Fruit fly (Drosophila melanogaster) whole organism, wandering third instar larva: Measurements from ENCODE around the gene CenB1A.
A peak's percentile ranks its signal among the peaks of the same experiment; 100 is the strongest.

Experiments
- Abd-B ChIP-seq: fragments of >200 bp; optimal IDR thresholded peaks from 2 replicates; lab custom pipeline; 2017; ENCODE audit warnings: missing biosample characterization, missing genetic modification characterization
- CG32264 ChIP-seq: fragments of 200-800 bp; sonication (Bioruptor generic); optimal IDR thresholded peaks from 2 replicates; lab custom pipeline; 2016; ENCODE audit warnings: missing biosample characterization, missing genetic modification characterization
- CG9705 ChIP-seq: fragments of 200-800 bp; sonication (Bioruptor generic); optimal IDR thresholded peaks from 2 replicates; lab custom pipeline; 2018; ENCODE audit warnings: missing biosample characterization, mild to moderate bottlenecking, missing genetic modification characterization
- CrebA ChIP-seq: fragments of 200-800 bp; sonication (Bioruptor generic); optimal IDR thresholded peaks from 2 replicates; lab custom pipeline; 2016; ENCODE audit warnings: missing biosample characterization, mild to moderate bottlenecking, missing genetic modification characterization, borderline replicate concordance
- Dfd ChIP-seq: fragments of >200 bp; optimal IDR thresholded peaks from 2 replicates; lab custom pipeline; 2017; ENCODE audit warnings: missing biosample characterization, missing genetic modification characterization
- Dif ChIP-seq: fragments of 200-275, 200-300 bp; sonication (Bioruptor generic); optimal IDR thresholded peaks from 2 replicates; lab custom pipeline; 2018; ENCODE audit warnings: missing biosample characterization, missing genetic modification characterization; ENCODE audit not compliant: partially characterized antibody
- GATAd ChIP-seq: sonication (Bioruptor generic); optimal IDR thresholded peaks from 2 replicates; lab custom pipeline; 2016; ENCODE audit warnings: missing biosample characterization, missing genetic modification characterization
- HLH106 ChIP-seq: fragments of 200-800 bp; optimal IDR thresholded peaks from 3 replicates; lab custom pipeline; 2019; ENCODE audit warnings: missing biosample characterization, mild to moderate bottlenecking, missing genetic modification characterization, moderate library complexity
- Hnf4 ChIP-seq: fragments of 200-800 bp; sonication (Bioruptor generic); optimal IDR thresholded peaks from 2 replicates; lab custom pipeline; 2016; ENCODE audit warnings: missing biosample characterization, mild to moderate bottlenecking, missing genetic modification characterization
- Hr78 ChIP-seq: fragments of >200 bp; optimal IDR thresholded peaks from 2 replicates; lab custom pipeline; 2017; ENCODE audit warnings: missing biosample characterization, missing genetic modification characterization
- Hr83 ChIP-seq: fragments of 200-300 bp; sonication (Bioruptor generic); optimal IDR thresholded peaks from 2 replicates; lab custom pipeline; 2016; ENCODE audit warnings: missing biosample characterization, mild to moderate bottlenecking, missing genetic modification characterization, moderate library complexity; ENCODE audit not compliant: poor library complexity, severe bottlenecking
- Jra ChIP-seq: sonication (Bioruptor generic); optimal IDR thresholded peaks from 2 replicates; lab custom pipeline; 2016; ENCODE audit warnings: missing biosample characterization, missing genetic modification characterization
- Mio ChIP-seq: sonication (Bioruptor generic); optimal IDR thresholded peaks from 2 replicates; lab custom pipeline; 2016; ENCODE audit warnings: missing biosample characterization, missing genetic modification characterization
- Myc ChIP-seq: fragments of >200 bp; optimal IDR thresholded peaks from 2 replicates; lab custom pipeline; 2017
- N ChIP-seq: fragments of >200 bp; optimal IDR thresholded peaks from 2 replicates; lab custom pipeline; 2018; ENCODE audit warnings: missing biosample characterization, missing external identifiers, missing genetic modification characterization
- OdsH ChIP-seq: fragments of 200-800 bp; sonication (Bioruptor generic); optimal IDR thresholded peaks from 2 replicates; lab custom pipeline; 2016; ENCODE audit warnings: missing biosample characterization, mild to moderate bottlenecking, missing genetic modification characterization
- Rel ChIP-seq, 2 experiments: fragments of 200-800 bp; sonication (Bioruptor generic) in 1 of 2; optimal IDR thresholded peaks; 2 replicates in 1 of 2; 3 replicates in 1 of 2; lab custom pipeline; 2016 to 2019; ENCODE audit warnings: mild to moderate bottlenecking in 2 of 2, missing biosample characterization in 2 of 2, missing genetic modification characterization in 2 of 2, moderate library complexity in 1 of 2
- Sp1 ChIP-seq: fragments of 200-800 bp; sonication (Bioruptor generic); optimal IDR thresholded peaks from 3 replicates; lab custom pipeline; 2019; ENCODE audit warnings: missing biosample characterization, mild to moderate bottlenecking, missing genetic modification characterization, moderate library complexity
- Vsx2 ChIP-seq: fragments of 200-300, 225-300 bp; sonication (Bioruptor generic); optimal IDR thresholded peaks from 2 replicates; lab custom pipeline; 2018; ENCODE audit warnings: missing biosample characterization, missing genetic modification characterization; ENCODE audit not compliant: partially characterized antibody
- br ChIP-seq: fragments of 200-800 bp; sonication (Bioruptor generic); optimal IDR thresholded peaks from 2 replicates; lab custom pipeline; 2016; ENCODE audit warnings: missing biosample characterization, missing genetic modification characterization
- brk ChIP-seq: fragments of 200-800 bp; sonication (Bioruptor generic); optimal IDR thresholded peaks from 2 replicates; lab custom pipeline; 2016; ENCODE audit warnings: missing biosample characterization, mild to moderate bottlenecking, missing genetic modification characterization
- dl ChIP-seq, 2 experiments: fragments of 175-275, 200-275 bp in 1 of 2; fragments of 200-275 bp in 1 of 2; sonication (Bioruptor generic); optimal IDR thresholded peaks; lab custom pipeline; 2018; ENCODE audit warnings: mild to moderate bottlenecking in 2 of 2, missing biosample characterization in 2 of 2, missing genetic modification characterization in 2 of 2, moderate library complexity in 2 of 2; ENCODE audit not compliant: partially characterized antibody in 2 of 2, insufficient read depth in 1 of 2
- dmrt93B ChIP-seq: fragments of 200-800 bp; sonication (Bioruptor generic); optimal IDR thresholded peaks from 2 replicates; lab custom pipeline; 2018; ENCODE audit warnings: missing biosample characterization, mild to moderate bottlenecking, missing genetic modification characterization
- dsf ChIP-seq: sonication (Bioruptor generic); optimal IDR thresholded peaks from 2 replicates; lab custom pipeline; 2016; ENCODE audit warnings: missing biosample characterization, missing genetic modification characterization, borderline replicate concordance
- ey ChIP-seq: fragments of 200-800 bp; sonication (Bioruptor generic); optimal IDR thresholded peaks from 2 replicates; lab custom pipeline; 2016; ENCODE audit warnings: missing biosample characterization, missing genetic modification characterization
- foxo ChIP-seq, 2 experiments: fragments of 200-800 bp; sonication (Bioruptor generic); optimal IDR thresholded peaks; 2 replicates in 1 of 2; 3 replicates in 1 of 2; lab custom pipeline; 2016 to 2017; ENCODE audit warnings: missing biosample characterization in 2 of 2, missing genetic modification characterization in 2 of 2
- fru ChIP-seq: fragments of 200-800 bp; sonication (Bioruptor generic); optimal IDR thresholded peaks from 3 replicates; lab custom pipeline; 2016; ENCODE audit warnings: missing biosample characterization, mild to moderate bottlenecking, missing genetic modification characterization
- h ChIP-seq: fragments of 200-800 bp; sonication (Bioruptor generic); optimal IDR thresholded peaks from 3 replicates; lab custom pipeline; 2016; ENCODE audit warnings: missing biosample characterization, mild to moderate bottlenecking, missing genetic modification characterization
- jim ChIP-seq: fragments of 175-275, 200-325 bp; sonication (Bioruptor generic); optimal IDR thresholded peaks from 2 replicates; lab custom pipeline; 2016; ENCODE audit warnings: missing biosample characterization, mild to moderate bottlenecking, missing genetic modification characterization
- lola ChIP-seq: fragments of >200 bp; optimal IDR thresholded peaks from 2 replicates; lab custom pipeline; 2017; ENCODE audit warnings: missing biosample characterization, missing genetic modification characterization
- pan ChIP-seq: fragments of >200 bp; optimal IDR thresholded peaks from 2 replicates; lab custom pipeline; 2017
- psq ChIP-seq: fragments of 200-800 bp; sonication (Bioruptor generic); optimal IDR thresholded peaks from 3 replicates; lab custom pipeline; 2017; ENCODE audit warnings: missing biosample characterization, mild to moderate bottlenecking, missing genetic modification characterization, moderate library complexity
- rgr ChIP-seq: fragments of 200-800 bp; sonication (Bioruptor generic); optimal IDR thresholded peaks from 3 replicates; lab custom pipeline; 2016; ENCODE audit warnings: missing biosample characterization, mild to moderate bottlenecking, missing genetic modification characterization
- sage ChIP-seq: fragments of 200-800 bp; sonication (Bioruptor generic); optimal IDR thresholded peaks from 2 replicates; lab custom pipeline; 2016; ENCODE audit warnings: missing biosample characterization, mild to moderate bottlenecking, missing genetic modification characterization
- sv ChIP-seq: fragments of 200-800 bp; sonication (Bioruptor generic); optimal IDR thresholded peaks from 3 replicates; lab custom pipeline; 2016; ENCODE audit warnings: missing biosample characterization, missing genetic modification characterization
- tai ChIP-seq: sonication (Bioruptor generic); optimal IDR thresholded peaks from 2 replicates; lab custom pipeline; 2016; ENCODE audit warnings: missing biosample characterization, missing genetic modification characterization
- usp ChIP-seq: fragments of >200 bp; optimal IDR thresholded peaks from 2 replicates; lab custom pipeline; 2017; ENCODE audit warnings: missing biosample characterization, missing genetic modification characterization
- woc ChIP-seq: sonication (Bioruptor generic); optimal IDR thresholded peaks from 2 replicates; lab custom pipeline; 2016; ENCODE audit warnings: missing biosample characterization, mild to moderate bottlenecking, missing genetic modification characterization

The CenB1A gene

DNA sequence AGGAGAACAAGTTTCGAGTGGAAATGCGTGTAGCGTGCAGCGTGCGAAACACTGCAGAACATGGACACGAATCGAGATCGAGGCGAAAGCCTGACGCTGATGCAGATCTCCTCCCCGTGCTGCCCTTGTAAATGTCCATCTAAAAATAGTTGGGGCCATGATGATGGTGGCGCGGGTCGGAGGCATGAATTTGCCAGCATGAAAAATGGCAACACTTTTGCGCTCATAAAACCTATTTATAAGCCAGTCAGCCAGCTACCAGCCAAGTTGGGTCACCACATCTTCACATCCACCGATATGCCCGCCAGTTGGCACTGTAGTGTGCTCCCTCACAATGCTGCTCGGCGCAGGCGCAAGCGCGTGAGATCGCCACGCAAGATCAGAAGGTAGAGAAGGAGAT, 30.2 kb downstream of the CenB1A start:
- TF ChIP-seq Sp1 (GFP tag; lab: Kevin White, UChicago) (peak; percentile 55), pan (lab: Kevin White, UChicago) (no peak), Hr83 (GFP tag; lab: Kevin White, UChicago) (no peak), rgr (GFP tag; lab: Kevin White, UChicago) (peak; percentile 46), Jra (GFP tag; lab: Kevin White, UChicago) (no peak), psq (GFP tag; lab: Kevin White, UChicago) (no peak), lola (no peak), GATAd (GFP tag; lab: Kevin White, UChicago) (no peak), usp (GFP tag; lab: Kevin White, UChicago) (no peak), tai (GFP tag; lab: Kevin White, UChicago) (no peak), woc (peak; percentile 91), Mio (GFP tag; lab: Kevin White, UChicago) (no peak), ey (GFP tag; lab: Kevin White, UChicago) (peak; percentile 71), h (GFP tag; lab: Kevin White, UChicago) (peak; percentile 67), foxo (GFP tag; optimal IDR thresholded peaks at IDR 0.05; lab: Kevin White, UChicago) (peak in 1 of 2 experiments; percentile 65), Dfd (no peak), dl (GFP tag; optimal IDR thresholded peaks at IDR 0.05; lab: Kevin White, UChicago; ENCODE audit: insufficient read depth in 1 of 2, partially characterized antibody in 2 of 2) (no peak), br (peak; percentile 39), Vsx2 (no peak), N (GFP tag; lab: Kevin White, UChicago) (no peak), Rel (GFP tag; optimal IDR thresholded peaks at IDR 0.05; lab: Kevin White, UChicago) (no peak), Rel (tag; optimal IDR thresholded peaks at IDR 0.05; lab: Kevin White, UChicago) (peak; percentile 34), sv (GFP tag; lab: Kevin White, UChicago) (no peak), Hnf4 (GFP tag; lab: Kevin White, UChicago) (no peak), brk (GFP tag; lab: Kevin White, UChicago) (no peak), fru (GFP tag; lab: Kevin White, UChicago) (peak; percentile 75), Dif (GFP tag; lab: Kevin White, UChicago) (no peak), HLH106 (tag; lab: Kevin White, UChicago) (peak; percentile 82), Abd-B (GFP tag; lab: Kevin White, UChicago) (no peak), OdsH (GFP tag; lab: Kevin White, UChicago) (peak; percentile 59), CrebA (GFP tag; lab: Kevin White, UChicago) (no peak), sage (GFP tag; lab: Kevin White, UChicago) (no peak), Myc (lab: Kevin White, UChicago) (peak; percentile 21), CG32264 (GFP tag; lab: Kevin White, UChicago) (no peak), dsf (GFP tag; lab: Kevin White, UChicago) (no peak), jim (no peak), CG9705 (GFP tag; lab: Kevin White, UChicago) (peak; percentile 47), Hr78 (no peak), dmrt93B (GFP tag; lab: Kevin White, UChicago) (peak; percentile 63)

DNA sequence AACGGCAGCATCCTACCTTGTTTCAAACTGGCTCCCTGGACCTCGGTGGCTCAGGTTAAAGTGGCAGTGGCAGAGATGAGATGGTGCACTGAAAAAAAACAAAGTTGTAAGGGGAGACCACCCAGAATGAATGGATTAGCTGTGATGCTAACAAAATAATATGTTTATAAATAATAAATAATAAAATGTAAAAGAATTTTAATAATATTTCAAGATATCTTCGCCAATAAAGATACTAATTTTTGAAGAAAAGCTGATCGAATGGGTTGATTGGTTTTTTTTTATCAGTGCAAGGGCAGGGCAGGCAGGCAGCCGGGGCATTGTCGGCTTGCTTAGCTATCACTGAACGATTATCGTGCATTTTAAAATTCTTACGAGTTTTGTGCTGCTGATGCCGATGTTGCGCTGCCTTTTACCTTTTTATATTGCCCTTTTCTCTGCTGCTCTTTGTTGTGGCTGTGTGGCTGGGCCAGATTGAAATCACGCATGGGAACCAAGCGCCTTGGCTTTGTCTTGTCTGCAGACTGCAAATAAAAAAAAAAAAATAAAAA, 30.9 kb downstream of the CenB1A start:
- no peak for TF ChIP-seq Hr78
- no peak for TF ChIP-seq pan (lab: Kevin White, UChicago)
- peak; percentile 83 for TF ChIP-seq HLH106 (tag; lab: Kevin White, UChicago)
- no peak for TF ChIP-seq Vsx2
- TF ChIP-seq Myc (lab: Kevin White, UChicago) = no peak
- TF ChIP-seq dl (GFP tag; optimal IDR thresholded peaks at IDR 0.05; lab: Kevin White, UChicago; ENCODE audit: insufficient read depth in 1 of 2, partially characterized antibody in 2 of 2) = no peak
- TF ChIP-seq dmrt93B (GFP tag; lab: Kevin White, UChicago) = peak; percentile 78
- TF ChIP-seq psq (GFP tag; lab: Kevin White, UChicago) = peak; percentile 90
- TF ChIP-seq fru (GFP tag; lab: Kevin White, UChicago) = peak; percentile 73
- TF ChIP-seq ey (GFP tag; lab: Kevin White, UChicago) = peak; percentile 55
- TF ChIP-seq br = peak; percentile 69
- peak; percentile 76 for TF ChIP-seq OdsH (GFP tag; lab: Kevin White, UChicago)
- peak; percentile 59 for TF ChIP-seq CG9705 (GFP tag; lab: Kevin White, UChicago)
- no peak for TF ChIP-seq Dfd
- TF ChIP-seq Hr83 (GFP tag; lab: Kevin White, UChicago) = no peak
- no peak for TF ChIP-seq sv (GFP tag; lab: Kevin White, UChicago)
- TF ChIP-seq N (GFP tag; lab: Kevin White, UChicago) = no peak
- TF ChIP-seq rgr (GFP tag; lab: Kevin White, UChicago) = peak; percentile 83
- TF ChIP-seq Jra (GFP tag; lab: Kevin White, UChicago) = no peak
- peak; percentile 34 for TF ChIP-seq GATAd (GFP tag; lab: Kevin White, UChicago)
- TF ChIP-seq lola = no peak
- no peak for TF ChIP-seq Abd-B (GFP tag; lab: Kevin White, UChicago)
- peak; percentile 2 for TF ChIP-seq CrebA (GFP tag; lab: Kevin White, UChicago)
- TF ChIP-seq Dif (GFP tag; lab: Kevin White, UChicago) = no peak
- TF ChIP-seq jim = no peak
- no peak for TF ChIP-seq CG32264 (GFP tag; lab: Kevin White, UChicago)
- TF ChIP-seq Sp1 (GFP tag; lab: Kevin White, UChicago) = peak; percentile 88
- TF ChIP-seq h (GFP tag; lab: Kevin White, UChicago) = peak; percentile 77
- peak; percentile 22 for TF ChIP-seq sage (GFP tag; lab: Kevin White, UChicago)
- TF ChIP-seq dsf (GFP tag; lab: Kevin White, UChicago) = no peak
- TF ChIP-seq tai (GFP tag; lab: Kevin White, UChicago) = peak; percentile 47
- no peak for TF ChIP-seq Mio (GFP tag; lab: Kevin White, UChicago)
- peak in 1 of 2 experiments; percentile 78 for TF ChIP-seq foxo (GFP tag; optimal IDR thresholded peaks at IDR 0.05; lab: Kevin White, UChicago)
- TF ChIP-seq Rel (GFP tag; optimal IDR thresholded peaks at IDR 0.05; lab: Kevin White, UChicago) = peak; percentile 36
- peak; percentile 57 for TF ChIP-seq Rel (tag; optimal IDR thresholded peaks at IDR 0.05; lab: Kevin White, UChicago)
- TF ChIP-seq woc = no peak
- no peak for TF ChIP-seq usp (GFP tag; lab: Kevin White, UChicago)
- no peak for TF ChIP-seq brk (GFP tag; lab: Kevin White, UChicago)
- peak; percentile 51 for TF ChIP-seq Hnf4 (GFP tag; lab: Kevin White, UChicago)
- TF ChIP-seq, all 38 proteins: peak for 18
